Fruit fly (Drosophila melanogaster): ENCODE data around the gene CG12320.
A peak's percentile ranks its signal among the peaks of the same experiment; 100 is the strongest.

CG12320 gene

DNA sequence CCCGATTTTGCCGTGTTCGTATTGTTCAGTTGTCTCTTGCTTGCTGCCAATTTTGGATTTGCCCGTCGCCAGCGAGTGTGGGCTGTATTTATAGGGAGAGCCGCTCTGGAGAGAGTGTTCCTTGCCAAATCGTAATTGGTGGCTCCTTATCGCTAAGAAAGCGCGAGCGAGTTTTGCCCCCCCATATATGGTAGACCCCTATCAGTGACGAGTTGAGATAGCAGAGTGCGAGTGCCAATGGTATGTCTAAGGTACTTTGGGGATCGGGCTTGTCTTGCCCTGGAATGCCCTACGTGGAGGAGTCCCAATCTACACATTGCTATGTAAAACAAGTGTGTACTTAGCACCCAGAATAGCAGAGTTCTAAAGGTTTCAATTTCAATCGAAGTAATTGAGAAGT is 27.0 kb upstream of the CG12320 start, which contains the start of gene CG7142 (continued):
- TF ChIP-seq Lpt (GFP tag; optimal IDR thresholded peaks at IDR 0.05) (no peak), acj6 (GFP tag; optimal IDR thresholded peaks at IDR 0.05) (no peak), esn (GFP tag; optimal IDR thresholded peaks at IDR 0.05) (peak; percentile 36), salr (GFP tag; optimal IDR thresholded peaks at IDR 0.05) (no peak), Met (GFP tag; optimal IDR thresholded peaks at IDR 0.05) (no peak), spab (GFP tag; optimal IDR thresholded peaks at IDR 0.05) (no peak), fd59A (GFP tag; optimal IDR thresholded peaks at IDR 0.05) (no peak), CG6163 (GFP tag; IDR thresholded peaks at IDR 0.05) (no peak), CG6854 (GFP tag; optimal IDR thresholded peaks at IDR 0.05) (no peak), dsx (GFP tag; optimal IDR thresholded peaks at IDR 0.05; ENCODE audit: poor library complexity, severe bottlenecking) (no peak), fkh (GFP tag; optimal IDR thresholded peaks at IDR 0.05) (no peak), CG11762 (GFP tag; optimal IDR thresholded peaks at IDR 0.05; ENCODE audit: insufficient read depth) (no peak), CG8632 (GFP tag; optimal IDR thresholded peaks at IDR 0.05) (no peak)

DNA sequence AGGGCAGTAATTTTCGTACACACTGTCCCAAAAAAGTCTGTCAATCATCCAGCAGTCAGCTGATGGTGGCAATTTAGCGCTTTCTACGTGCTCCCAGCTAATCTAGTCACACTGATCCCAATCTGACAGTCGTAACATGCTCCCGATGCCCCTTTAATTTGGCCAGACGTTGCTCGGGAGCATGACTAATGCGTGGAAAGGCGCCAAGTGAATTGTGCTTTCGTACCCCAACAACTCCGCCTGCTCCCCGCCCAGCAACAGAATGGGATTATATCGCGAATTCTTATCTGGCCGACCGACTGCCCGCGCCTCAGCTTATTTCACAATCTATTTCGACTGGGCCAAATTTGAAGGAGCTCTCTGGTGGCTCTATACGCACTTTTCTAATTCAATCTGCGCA is 24.9 kb upstream of the CG12320 start:
- no peak for TF ChIP-seq eg (GFP tag; IDR thresholded peaks at IDR 0.05)
- TF ChIP-seq vri (GFP tag; optimal IDR thresholded peaks at IDR 0.05), result peak; percentile 67
- no peak for TF ChIP-seq CG3032 (tag; optimal IDR thresholded peaks at IDR 0.05)
- no peak for TF ChIP-seq CG8119 (GFP tag; IDR thresholded peaks at IDR 0.05)

DNA sequence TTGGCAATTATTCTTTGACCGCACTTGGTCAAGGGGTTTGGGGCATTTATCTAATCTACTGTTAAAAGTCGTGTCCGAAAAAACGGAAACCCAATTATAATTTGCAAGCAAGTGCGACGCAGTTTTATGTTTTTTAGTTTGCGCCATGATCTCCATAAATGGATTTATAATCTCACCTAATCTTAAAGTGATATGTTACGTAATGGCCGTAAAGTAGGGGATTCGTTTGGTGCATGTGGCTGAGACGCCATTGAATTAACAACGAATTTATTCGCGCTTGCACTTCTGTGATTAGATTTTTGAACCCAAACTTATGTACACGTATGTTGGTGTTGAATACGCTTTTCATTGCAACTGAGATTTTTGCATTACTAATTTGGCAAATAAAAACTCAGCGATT is 24.2 kb upstream of the CG12320 start:
- TF ChIP-seq Smox (GFP tag; optimal IDR thresholded peaks at IDR 0.05) (no peak), svp (GFP tag) (peak; percentile 19), vri (GFP tag; optimal IDR thresholded peaks at IDR 0.05) (peak; percentile 26)

DNA sequence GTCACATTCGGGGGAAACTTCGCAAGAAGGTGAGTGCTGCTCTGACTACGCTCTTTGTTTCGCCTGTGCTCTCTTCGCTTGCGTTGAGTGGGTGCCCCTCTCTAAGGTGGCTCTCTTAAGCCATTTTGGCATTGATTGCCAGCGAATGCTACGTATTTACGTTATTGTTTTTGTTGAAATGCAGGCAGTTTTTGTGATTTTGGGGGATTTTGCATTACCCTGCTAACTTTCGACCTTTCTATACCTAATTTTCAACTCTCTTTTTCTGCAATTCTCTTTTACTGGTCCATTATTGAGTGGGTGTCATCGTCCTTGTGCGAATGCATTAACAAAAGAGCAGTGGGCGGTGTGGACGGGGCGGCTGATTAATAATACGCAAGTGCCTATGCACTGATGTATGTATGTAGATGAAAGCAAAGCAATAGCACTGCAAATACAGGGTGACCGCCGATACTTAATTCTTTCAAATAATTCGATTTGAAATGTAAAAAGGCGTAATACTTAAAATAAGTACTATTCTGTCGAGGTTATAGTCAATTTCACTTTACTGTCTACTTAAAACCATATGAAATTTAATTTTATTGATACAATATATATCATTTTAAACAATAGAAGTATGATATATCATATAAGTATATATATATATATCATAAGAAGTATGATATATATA is 22.7 kb upstream of the CG12320 start:
- peak; percentile 63 for TF ChIP-seq CG34406 (GFP tag; optimal IDR thresholded peaks at IDR 0.05)
- peak; percentile 11 for TF ChIP-seq CG8632 (GFP tag; optimal IDR thresholded peaks at IDR 0.05)
- peak in 1 of 2 experiments; percentile 27 for TF ChIP-seq ss (GFP tag; optimal IDR thresholded peaks at IDR 0.05)
- peak; percentile 36 for TF ChIP-seq Eip78C (GFP tag)
- TF ChIP-seq Sox14 (GFP tag; optimal IDR thresholded peaks at IDR 0.05), result peak; percentile 33
- TF ChIP-seq Lpt (GFP tag; optimal IDR thresholded peaks at IDR 0.05), result no peak
- peak; percentile 48 for TF ChIP-seq CG6163 (GFP tag; IDR thresholded peaks at IDR 0.05)
- TF ChIP-seq lz (GFP tag; optimal IDR thresholded peaks at IDR 0.05), result peak; percentile 2
- no peak for TF ChIP-seq CG11902 (GFP tag; optimal IDR thresholded peaks at IDR 0.05)
- peak; percentile 75 for TF ChIP-seq CG15336 (GFP tag; IDR thresholded peaks at IDR 0.05)
- peak; percentile 35 for TF ChIP-seq CG16779 (tag; optimal IDR thresholded peaks at IDR 0.05)
- no peak for TF ChIP-seq Hr4 (GFP tag; optimal IDR thresholded peaks at IDR 0.05)
- TF ChIP-seq Sox15 (GFP tag; optimal IDR thresholded peaks at IDR 0.05), result no peak
- TF ChIP-seq vri (GFP tag; optimal IDR thresholded peaks at IDR 0.05), result peak; percentile 8
- peak; percentile 26 for TF ChIP-seq Ets96B (tag; optimal IDR thresholded peaks at IDR 0.05)
- TF ChIP-seq CG8319 (GFP tag; optimal IDR thresholded peaks at IDR 0.05), result no peak
- TF ChIP-seq fkh (GFP tag; optimal IDR thresholded peaks at IDR 0.05), result no peak
- no peak for TF ChIP-seq Hr38 (GFP tag; optimal IDR thresholded peaks at IDR 0.05)
- peak; percentile 69; the same call in 2 of the 3 replicates for TF ChIP-seq eg (GFP tag; IDR thresholded peaks at IDR 0.05)
- peak; percentile 18 for TF ChIP-seq acj6 (GFP tag; optimal IDR thresholded peaks at IDR 0.05)
- peak; percentile 37 for TF ChIP-seq net (GFP tag; optimal IDR thresholded peaks at IDR 0.05)
- peak; percentile 20 for TF ChIP-seq esn (GFP tag; optimal IDR thresholded peaks at IDR 0.05)
- TF ChIP-seq Smox (GFP tag; optimal IDR thresholded peaks at IDR 0.05), result no peak
- peak; percentile 70; the same call in 2 of the 3 replicates for TF ChIP-seq CG8119 (GFP tag; IDR thresholded peaks at IDR 0.05)
- peak; percentile 1 for TF ChIP-seq CG6792 (GFP tag; optimal IDR thresholded peaks at IDR 0.05)
- TF ChIP-seq CG31627 (GFP tag; optimal IDR thresholded peaks at IDR 0.05), result no peak
- TF ChIP-seq Gug (GFP tag; IDR thresholded peaks at IDR 0.05), result peak; percentile 30; the same call in 1 of the 2 replicates
- peak; percentile 15 for TF ChIP-seq CG6854 (GFP tag; optimal IDR thresholded peaks at IDR 0.05)

Measured in whole organism, prepupa.